Worm (Caenorhabditis elegans): ENCODE measurements around the gene W06G6.2.

ce11 chrV:16638204-16638603 is 9.1 kb downstream of the W06G6.2 start, which contains the start of gene srw-76:
- TF ChIP-seq scrt-1 (GFP tag; IDR thresholded peaks at IDR 0.05) (no peak), tbx-37 (GFP tag; conservative IDR thresholded peaks at IDR 0.05) (no peak), ama-1 (optimal IDR thresholded peaks at IDR 0.05) (no peak)

All from whole organism, early embryonic.